Worm (Caenorhabditis elegans): Measurements from ENCODE around the gene F58F12.1.

F58F12.1 gene

ce11 chrII:6347341-6348118 is 35.9 kb upstream of the F58F12.1 start, which contains the start of gene lgg-1 (continued):
- TF ChIP-seq mep-1 (tag; optimal IDR thresholded peaks at IDR 0.05) (peak; percentile 77), ztf-11 (tag; optimal IDR thresholded peaks at IDR 0.05) (peak in 1 of 2 experiments; percentile 39), snu-23 (GFP tag; optimal IDR thresholded peaks at IDR 0.05) (peak; percentile 83), dsc-1 (tag; optimal IDR thresholded peaks at IDR 0.05) (peak; percentile 3), hpl-2 (GFP tag; optimal IDR thresholded peaks at IDR 0.05) (no peak), nhr-28 (tag; optimal IDR thresholded peaks at IDR 0.05) (no peak), lin-35 (GFP tag; optimal IDR thresholded peaks at IDR 0.05) (peak; percentile 49 to 53), nhr-47 (tag; optimal IDR thresholded peaks at IDR 0.05) (peak; percentile 62), grh-1 (GFP tag; IDR thresholded peaks at IDR 0.05) (no peak), isw-1 (GFP tag; IDR thresholded peaks at IDR 0.05) (peak; percentile 49), zip-4 (GFP tag; optimal IDR thresholded peaks at IDR 0.05) (peak; percentile 81), elt-2 (tag; optimal IDR thresholded peaks at IDR 0.05) (peak; percentile 12), elt-3 (tag; optimal IDR thresholded peaks at IDR 0.05) (peak in 1 of 6 experiments; percentile 23), ama-1 (optimal IDR thresholded peaks at IDR 0.05) (peak; percentile 92), nhr-19 (GFP tag; conservative IDR thresholded peaks at IDR 0.05) (peak; percentile 45), fkh-8 (tag; optimal IDR thresholded peaks at IDR 0.05) (peak; percentile 72), tlp-1 (tag; optimal IDR thresholded peaks at IDR 0.05) (no peak), swsn-7 (tag; optimal IDR thresholded peaks at IDR 0.05) (peak; percentile 71), dpl-1 (GFP tag; optimal IDR thresholded peaks at IDR 0.05) (peak in 2 of 3 experiments; percentile 15 to 20), vab-15 (tag; optimal IDR thresholded peaks at IDR 0.05) (peak; percentile 68), fkh-10 (GFP tag; optimal IDR thresholded peaks at IDR 0.05) (peak; percentile 23), C16A3.4 (tag; optimal IDR thresholded peaks at IDR 0.05) (peak; percentile 3)

ce11 chrII:6348360-6348759 is 35.1 kb upstream of the F58F12.1 start:
- peak; percentile 22 for TF ChIP-seq sup-37 (GFP tag; optimal IDR thresholded peaks at IDR 0.05)
- TF ChIP-seq vab-15 (tag; optimal IDR thresholded peaks at IDR 0.05), result no peak
- TF ChIP-seq nhr-19 (GFP tag; conservative IDR thresholded peaks at IDR 0.05), result peak; percentile 87
- peak; percentile 85 for TF ChIP-seq fos-1 (tag; optimal IDR thresholded peaks at IDR 0.05)
- peak; percentile 79 for TF ChIP-seq grh-1 (GFP tag; IDR thresholded peaks at IDR 0.05)
- TF ChIP-seq hlh-4 (tag; optimal IDR thresholded peaks at IDR 0.05), result no peak
- TF ChIP-seq unc-30 (tag; optimal IDR thresholded peaks at IDR 0.05), result no peak
- TF ChIP-seq aly-2 (tag; optimal IDR thresholded peaks at IDR 0.05), result no peak
- peak; percentile 47 to 61 for TF ChIP-seq egl-27 (tag; optimal IDR thresholded peaks at IDR 0.05)
- TF ChIP-seq nhr-237 (tag; optimal IDR thresholded peaks at IDR 0.05), result peak; percentile 86
- peak; percentile 97 for TF ChIP-seq ama-1 (optimal IDR thresholded peaks at IDR 0.05)
- peak; percentile 84 to 92 (median 85) for TF ChIP-seq ceh-82 (tag; optimal IDR thresholded peaks at IDR 0.05)
- peak; percentile 35 for TF ChIP-seq fkh-10 (GFP tag; optimal IDR thresholded peaks at IDR 0.05)
- TF ChIP-seq efl-3 (GFP tag; optimal IDR thresholded peaks at IDR 0.05), result no peak
- peak; percentile 97 for TF ChIP-seq nhr-20 (tag; optimal IDR thresholded peaks at IDR 0.05)
- no peak for TF ChIP-seq nhr-76 (tag; optimal IDR thresholded peaks at IDR 0.05)
- TF ChIP-seq ztf-11 (tag; optimal IDR thresholded peaks at IDR 0.05), result peak in 1 of 2 experiments; percentile 79
- peak; percentile 53 for TF ChIP-seq lin-39 (tag; optimal IDR thresholded peaks at IDR 0.05)
- peak; percentile 80 for TF ChIP-seq skn-1 (tag; optimal IDR thresholded peaks at IDR 0.05)
- peak; percentile 93 for TF ChIP-seq jun-1 (tag; optimal IDR thresholded peaks at IDR 0.05)
- TF ChIP-seq aha-1 (tag; optimal IDR thresholded peaks at IDR 0.05), result peak; percentile 29
- TF ChIP-seq snu-23 (GFP tag; optimal IDR thresholded peaks at IDR 0.05), result peak; percentile 98
- TF ChIP-seq lin-15B (tag; optimal IDR thresholded peaks at IDR 0.05), result peak; percentile 20
- TF ChIP-seq Y116A8C.19 (tag; optimal IDR thresholded peaks at IDR 0.05; ENCODE audit: borderline replicate concordance), result no peak
- TF ChIP-seq blmp-1 (tag; optimal IDR thresholded peaks at IDR 0.05), result peak; percentile 92
- TF ChIP-seq nhr-11 (tag; optimal IDR thresholded peaks at IDR 0.05), result peak; percentile 68
- peak; percentile 77 for TF ChIP-seq mef-2 (tag; optimal IDR thresholded peaks at IDR 0.05)
- no peak for TF ChIP-seq ces-1 (GFP tag; optimal IDR thresholded peaks at IDR 0.05)
- TF ChIP-seq mdl-1 (tag; optimal IDR thresholded peaks at IDR 0.05), result peak; percentile 22 to 98
- TF ChIP-seq mab-9 (GFP tag; IDR thresholded peaks at IDR 0.05), result peak; percentile 70
- TF ChIP-seq efl-1 (optimal IDR thresholded peaks at IDR 0.05), result peak; percentile 82 to 85
- peak; percentile 69 to 98 for TF ChIP-seq efl-1 (GFP tag; optimal IDR thresholded peaks at IDR 0.05 in 1 of 2)
- peak; percentile 88 to 91 for TF ChIP-seq lsy-2 (tag; optimal IDR thresholded peaks at IDR 0.05)
- no peak for TF ChIP-seq alr-1 (tag; optimal IDR thresholded peaks at IDR 0.05; ENCODE audit: borderline replicate concordance)
- peak; percentile 79 for TF ChIP-seq elt-2 (tag; optimal IDR thresholded peaks at IDR 0.05)
- TF ChIP-seq nhr-84 (tag; optimal IDR thresholded peaks at IDR 0.05), result no peak

Data from whole organism, L1 larva.